Worm (Caenorhabditis elegans): ENCODE results near the gene ced-10.

The ced-10 gene

DNA sequence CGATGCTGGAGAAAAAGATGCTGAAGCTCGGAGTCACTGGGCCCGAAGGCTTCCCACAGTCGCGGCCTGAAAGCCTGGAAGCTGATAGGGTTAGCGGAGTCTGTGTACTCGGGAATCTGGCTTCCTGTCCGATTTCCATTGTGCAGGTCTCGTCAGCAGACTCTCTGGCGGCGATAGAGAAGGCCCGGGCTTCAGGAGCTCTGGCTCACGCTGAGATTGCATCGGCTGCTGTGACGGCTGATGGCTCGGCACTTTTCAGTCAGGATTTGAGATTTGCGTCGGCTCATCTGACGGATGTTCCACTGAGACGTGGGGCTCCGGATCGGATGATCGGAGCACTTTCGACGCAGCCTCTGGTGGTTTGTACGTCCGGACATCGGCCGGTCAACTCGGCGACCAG, 14.1 kb upstream of the ced-10 start:
- no peak for TF ChIP-seq ztf-1 (GFP tag; conservative IDR thresholded peaks at IDR 0.05)
- no peak for TF ChIP-seq mbf-1 (tag; optimal IDR thresholded peaks at IDR 0.05)
- TF ChIP-seq lsy-2 (tag; optimal IDR thresholded peaks at IDR 0.05): no peak
- TF ChIP-seq egl-27 (tag; optimal IDR thresholded peaks at IDR 0.05): no peak
- no peak for TF ChIP-seq nhr-21 (tag; optimal IDR thresholded peaks at IDR 0.05)
- no peak for TF ChIP-seq nhr-11 (tag; optimal IDR thresholded peaks at IDR 0.05)
- no peak for TF ChIP-seq ZK546.5 (tag; optimal IDR thresholded peaks at IDR 0.05)

DNA sequence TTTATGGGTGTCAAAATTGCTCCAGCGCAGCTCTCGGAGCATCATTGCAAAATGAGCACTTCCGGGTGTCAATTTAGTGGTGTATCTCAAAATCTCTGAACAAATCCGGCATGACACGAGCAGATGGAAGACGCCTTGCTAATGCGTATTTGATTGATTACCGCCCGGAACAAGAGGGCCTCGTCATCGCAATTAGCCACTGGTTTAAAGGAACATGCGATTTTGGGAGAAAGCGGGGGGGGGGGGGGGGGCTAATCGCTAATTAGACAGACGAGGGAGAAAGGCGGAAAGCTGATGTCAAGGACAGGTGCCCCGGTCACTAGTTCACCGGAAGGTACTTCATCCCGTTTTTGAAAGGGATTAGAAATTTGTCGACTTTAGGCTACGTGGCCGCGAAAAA, 12.4 kb upstream of the ced-10 start:
- TF ChIP-seq ceh-16 (tag; optimal IDR thresholded peaks at IDR 0.05) (no peak), lsy-2 (tag; optimal IDR thresholded peaks at IDR 0.05) (no peak), snpc-4 (tag; optimal IDR thresholded peaks at IDR 0.05) (no peak), sem-4 (tag; optimal IDR thresholded peaks at IDR 0.05) (no peak), sma-9 (GFP tag; optimal IDR thresholded peaks at IDR 0.05) (no peak), sma-9 (tag; optimal IDR thresholded peaks at IDR 0.05) (no peak), nhr-129 (tag; optimal IDR thresholded peaks at IDR 0.05) (no peak), sma-3 (GFP tag; optimal IDR thresholded peaks at IDR 0.05) (no peak), nhr-6 (tag; optimal IDR thresholded peaks at IDR 0.05) (no peak), lin-13 (GFP tag; optimal IDR thresholded peaks at IDR 0.05) (no peak), fos-1 (tag; optimal IDR thresholded peaks at IDR 0.05) (no peak), gmeb-1 (tag; optimal IDR thresholded peaks at IDR 0.05) (no peak), alr-1 (tag; optimal IDR thresholded peaks at IDR 0.05) (no peak), nhr-21 (tag; optimal IDR thresholded peaks at IDR 0.05) (no peak), nhr-23 (tag; optimal IDR thresholded peaks at IDR 0.05) (no peak)

DNA sequence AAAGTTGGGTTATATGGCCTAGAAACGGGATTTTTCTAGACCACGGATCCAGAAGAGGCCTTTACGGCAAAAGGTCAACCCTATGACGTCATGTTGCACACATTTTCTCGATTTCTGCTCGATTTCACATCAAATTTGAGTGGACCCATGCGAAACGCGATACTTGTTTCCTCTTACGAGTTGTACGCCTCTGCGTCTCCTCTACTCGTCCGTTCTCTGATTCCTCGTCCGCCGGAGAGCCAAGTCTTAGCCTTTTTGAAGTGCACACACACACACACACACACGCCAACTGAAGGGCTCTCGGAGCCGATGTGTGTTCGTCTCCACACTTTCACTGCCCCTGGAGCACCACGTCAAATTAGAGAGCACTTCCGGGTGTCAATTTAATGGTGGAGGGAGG, 11.6 kb upstream of the ced-10 start:
- TF ChIP-seq nhr-11 (tag; optimal IDR thresholded peaks at IDR 0.05) (no peak), nhr-129 (tag; optimal IDR thresholded peaks at IDR 0.05) (peak; percentile 28), sem-4 (tag; optimal IDR thresholded peaks at IDR 0.05) (peak; percentile 12), F13H6.1 (tag; optimal IDR thresholded peaks at IDR 0.05) (peak; percentile 56), unc-55 (GFP tag; optimal IDR thresholded peaks at IDR 0.05) (peak; percentile 31), nhr-25 (tag; optimal IDR thresholded peaks at IDR 0.05) (no peak), egl-27 (tag; optimal IDR thresholded peaks at IDR 0.05) (no peak), nhr-237 (tag; optimal IDR thresholded peaks at IDR 0.05) (no peak), zag-1 (tag; optimal IDR thresholded peaks at IDR 0.05) (peak; percentile 39), sma-9 (GFP tag; optimal IDR thresholded peaks at IDR 0.05) (peak; percentile 31), sma-9 (tag; optimal IDR thresholded peaks at IDR 0.05) (no peak), lsy-2 (tag; optimal IDR thresholded peaks at IDR 0.05) (peak in 1 of 2 experiments; percentile 10), crh-2 (tag; optimal IDR thresholded peaks at IDR 0.05) (peak; percentile 10), C34F6.9 (tag; optimal IDR thresholded peaks at IDR 0.05) (peak; percentile 10), mdl-1 (tag; optimal IDR thresholded peaks at IDR 0.05) (peak in 1 of 2 experiments; percentile 18), nhr-12 (tag; optimal IDR thresholded peaks at IDR 0.05) (no peak), R02D3.7 (tag; optimal IDR thresholded peaks at IDR 0.05) (no peak)

DNA sequence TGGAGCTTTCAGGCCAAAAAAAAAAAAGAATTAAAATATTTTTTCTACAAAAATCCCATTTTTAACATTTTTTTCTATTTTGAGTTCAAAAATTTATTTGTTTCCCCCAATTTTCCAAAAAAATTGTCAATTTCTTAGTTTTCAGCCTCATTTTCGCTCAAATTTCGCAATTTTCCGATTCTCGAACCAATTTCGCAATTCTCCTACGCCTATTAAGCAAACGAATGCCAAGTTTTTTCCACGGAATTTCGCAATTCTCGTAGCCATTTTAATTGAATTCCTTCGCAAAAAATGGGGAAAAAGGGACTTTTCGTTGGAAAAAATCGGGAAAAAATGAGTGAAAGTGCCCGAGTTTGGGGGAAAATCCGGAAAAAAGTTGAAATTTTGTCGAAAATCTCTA, 11.0 kb upstream of the ced-10 start:
- TF ChIP-seq fos-1 (tag; optimal IDR thresholded peaks at IDR 0.05) (no peak), elt-3 (tag; optimal IDR thresholded peaks at IDR 0.05) (no peak), unc-39 (tag; optimal IDR thresholded peaks at IDR 0.05) (no peak), nhr-25 (tag; optimal IDR thresholded peaks at IDR 0.05) (no peak), zag-1 (tag; optimal IDR thresholded peaks at IDR 0.05) (no peak), nhr-12 (tag; optimal IDR thresholded peaks at IDR 0.05) (no peak), ztf-11 (tag; optimal IDR thresholded peaks at IDR 0.05) (no peak), aly-2 (tag; optimal IDR thresholded peaks at IDR 0.05) (no peak), ceh-82 (tag; optimal IDR thresholded peaks at IDR 0.05) (peak; percentile 4), lin-11 (tag; optimal IDR thresholded peaks at IDR 0.05) (no peak), nhr-77 (tag; optimal IDR thresholded peaks at IDR 0.05) (no peak), ZK546.5 (tag; optimal IDR thresholded peaks at IDR 0.05) (no peak), egl-27 (tag; optimal IDR thresholded peaks at IDR 0.05) (no peak), sma-9 (GFP tag; optimal IDR thresholded peaks at IDR 0.05) (no peak), sma-9 (tag; optimal IDR thresholded peaks at IDR 0.05) (no peak), peb-1 (tag; optimal IDR thresholded peaks at IDR 0.05) (no peak), lin-13 (GFP tag; optimal IDR thresholded peaks at IDR 0.05) (no peak), unc-55 (GFP tag; optimal IDR thresholded peaks at IDR 0.05) (peak; percentile 76)
